Fruit fly (Drosophila melanogaster): ENCODE measurements around the gene ND-ACP.

Gene ND-ACP

dm6 chr3L:1374438-1375133 lies 44.8 kb downstream of the ND-ACP start (continued):
- TF ChIP-seq ap (GFP tag; IDR thresholded peaks at IDR 0.05) (no peak), h (optimal IDR thresholded peaks at IDR 0.05) (no peak), Hsf (GFP tag; optimal IDR thresholded peaks at IDR 0.05) (no peak), kni (GFP tag; optimal IDR thresholded peaks at IDR 0.05) (peak; percentile 30), hkb (optimal IDR thresholded peaks at IDR 0.05) (no peak), hkb (GFP tag; IDR thresholded peaks at IDR 0.05) (no peak), ham (GFP tag; IDR thresholded peaks at IDR 0.05) (no peak), CG6654 (GFP tag; optimal IDR thresholded peaks at IDR 0.05) (no peak), Lhr (GFP tag; optimal IDR thresholded peaks at IDR 0.05) (no peak), bsh (GFP tag; optimal IDR thresholded peaks at IDR 0.05) (peak in 1 of 2 experiments; percentile 22), CG15479 (GFP tag; optimal IDR thresholded peaks at IDR 0.05) (no peak), slou (GFP tag; optimal IDR thresholded peaks at IDR 0.05) (no peak), sc (optimal IDR thresholded peaks at IDR 0.05) (no peak), sc (GFP tag; optimal IDR thresholded peaks at IDR 0.05) (no peak), cas (GFP tag; IDR thresholded peaks at IDR 0.05) (no peak), prd (optimal IDR thresholded peaks at IDR 0.05) (no peak), prd (GFP tag; IDR thresholded peaks at IDR 0.05) (no peak; the same call in 2 of the 3 replicates), jing (GFP tag; optimal IDR thresholded peaks at IDR 0.05) (no peak), tin (GFP tag; optimal IDR thresholded peaks at IDR 0.05) (no peak), ro (GFP tag; IDR thresholded peaks at IDR 0.05) (no peak), lbe (GFP tag; optimal IDR thresholded peaks at IDR 0.05) (peak; percentile 38), lilli (GFP tag; optimal IDR thresholded peaks at IDR 0.05) (no peak), CG17359 (tag; optimal IDR thresholded peaks at IDR 0.05) (no peak), kay (GFP tag; optimal IDR thresholded peaks at IDR 0.05) (peak; percentile 4), chif (GFP tag; optimal IDR thresholded peaks at IDR 0.05) (no peak), CG12236 (GFP tag; optimal IDR thresholded peaks at IDR 0.05) (no peak), eyg (GFP tag; optimal IDR thresholded peaks at IDR 0.05) (no peak), CG17385 (GFP tag; optimal IDR thresholded peaks at IDR 0.05) (no peak), dimm (GFP tag; IDR thresholded peaks at IDR 0.05) (no peak), CG4617 (GFP tag; optimal IDR thresholded peaks at IDR 0.05; ENCODE audit: borderline replicate concordance) (no peak), Trl (optimal IDR thresholded peaks at IDR 0.05) (no peak), Trl (GFP tag; optimal IDR thresholded peaks at IDR 0.05) (no peak), lmd (GFP tag; IDR thresholded peaks at IDR 0.05) (no peak; the same call in 1 of the 2 replicates), CG15514 (GFP tag; optimal IDR thresholded peaks at IDR 0.05) (no peak), sisA (GFP tag; IDR thresholded peaks at IDR 0.05) (0 out of 2 replicates have a peak, but pooled peaks have one; percentile 24), sens (GFP tag) (peak; percentile 35), CG11456 (GFP tag; IDR thresholded peaks at IDR 0.05) (0 out of 3 replicates have a peak, but pooled peaks have one; percentile 2), CG10209 (GFP tag; optimal IDR thresholded peaks at IDR 0.05) (no peak), da (GFP tag; optimal IDR thresholded peaks at IDR 0.05) (no peak), rib (GFP tag; IDR thresholded peaks at IDR 0.05) (no peak), abd-A (tag; optimal IDR thresholded peaks at IDR 0.05) (no peak), TFAM (GFP tag; optimal IDR thresholded peaks at IDR 0.05) (no peak), Atf-2 (GFP tag; optimal IDR thresholded peaks at IDR 0.05) (no peak), CG6254 (GFP tag; optimal IDR thresholded peaks at IDR 0.05) (no peak), en (GFP tag; optimal IDR thresholded peaks at IDR 0.05) (no peak), fd64A (GFP tag; optimal IDR thresholded peaks at IDR 0.05) (no peak), Dp (GFP tag; optimal IDR thresholded peaks at IDR 0.05) (no peak), Dip2 (GFP tag; IDR thresholded peaks at IDR 0.05) (no peak), Mrtf (GFP tag; IDR thresholded peaks at IDR 0.05) (no peak), CG6175 (GFP tag; IDR thresholded peaks at IDR 0.05) (0 out of 3 replicates have a peak, but pooled peaks have one; percentile 20), CG12104 (GFP tag; optimal IDR thresholded peaks at IDR 0.05) (no peak), CG14667 (GFP tag; IDR thresholded peaks at IDR 0.05) (peak; percentile 44; the same call in 1 of the 2 replicates)
